Worm (Caenorhabditis elegans) whole organism, L1 larva: ENCODE measurements around the gene B0244.7.

ENCODE experiments used
- C16A3.4 ChIP-seq: fragments of 150-350 bp; optimal IDR thresholded peaks from 2 replicates; lab custom pipeline; 2014; ENCODE audit warnings: missing biosample characterization, missing genetic modification characterization
- F16B12.6 ChIP-seq: fragments of 150-350 bp; optimal IDR thresholded peaks from 2 replicates; lab custom pipeline; 2014; ENCODE audit warnings: missing biosample characterization, missing genetic modification characterization
- Y116A8C.19 ChIP-seq: sonication (generic microtip); optimal IDR thresholded peaks from 2 replicates; lab custom pipeline; 2016; ENCODE audit warnings: missing compliant biosample characterization, missing genetic modification characterization, borderline replicate concordance
- aly-2 ChIP-seq: fragments of 150-350 bp; optimal IDR thresholded peaks from 2 replicates; lab custom pipeline; 2014; ENCODE audit warnings: missing biosample characterization, missing genetic modification characterization
- blmp-1 ChIP-seq: fragments of 150-350 bp; optimal IDR thresholded peaks from 2 replicates; lab custom pipeline; 2014; ENCODE audit warnings: missing biosample characterization, missing genetic modification characterization
- ceh-8 ChIP-seq: fragments of 200-800 bp; sonication (Bioruptor generic); optimal IDR thresholded peaks from 2 replicates; lab custom pipeline; 2018; ENCODE audit warnings: mild to moderate bottlenecking, missing genetic modification characterization, moderate library complexity, missing compliant biosample characterization
- ceh-82 ChIP-seq, 3 experiments: fragments of 150-350 bp in 1 of 3; sonication (generic microtip) in 2 of 3; optimal IDR thresholded peaks; 2 replicates each; lab custom pipeline; 2014 to 2017; ENCODE audit warnings: missing biosample characterization in 3 of 3, missing genetic modification characterization in 3 of 3
- ceh-88 ChIP-seq: fragments of 200-800 bp; sonication (Bioruptor generic); IDR thresholded peaks from 2 replicates; pipeline ENCODE4 v1.3.6; 2022; ENCODE audit warnings: missing genetic modification characterization, missing compliant biosample characterization
- ceh-90 ChIP-seq: sonication (generic microtip); optimal IDR thresholded peaks from 2 replicates; lab custom pipeline; 2016; ENCODE audit warnings: missing genetic modification characterization, missing compliant biosample characterization
- ces-1 ChIP-seq: fragments of 150-350 bp; optimal IDR thresholded peaks from 2 replicates; lab custom pipeline; 2014; ENCODE audit warnings: missing biosample characterization, missing genetic modification reagents, missing genetic modification characterization
- efl-1 ChIP-seq, 4 experiments: fragments of 150-350 bp; optimal IDR thresholded peaks in 3 of 4; peaks in 1 of 4; 1 replicate in 1 of 4; 2 replicates in 3 of 4; lab custom pipeline; 2014; ENCODE audit warnings: missing biosample characterization in 2 of 4, missing genetic modification characterization in 2 of 4, missing genetic modification reagents in 2 of 4
- efl-3 ChIP-seq: fragments of 200-800 bp; sonication (Bioruptor generic); optimal IDR thresholded peaks from 2 replicates; lab custom pipeline; 2018; ENCODE audit warnings: mild to moderate bottlenecking, missing genetic modification characterization, missing compliant biosample characterization
- elt-2 ChIP-seq: sonication (generic microtip); optimal IDR thresholded peaks from 2 replicates; lab custom pipeline; 2016; ENCODE audit warnings: missing genetic modification characterization, mild to moderate bottlenecking, inconsistent platforms, missing compliant biosample characterization, missing genetic modification reagents
- elt-3 ChIP-seq, 6 experiments: fragments of 150-350 bp in 1 of 6; sonication (generic microtip); optimal IDR thresholded peaks; 2 replicates each; lab custom pipeline; 2017 to 2018; ENCODE audit warnings: missing biosample characterization in 6 of 6, missing genetic modification characterization in 6 of 6, inconsistent platforms in 1 of 6
- grh-1 ChIP-seq: fragments of 200-800 bp; sonication (Bioruptor generic); IDR thresholded peaks from 2 replicates; pipeline ENCODE4 v1.3.6; 2022; ENCODE audit warnings: missing genetic modification reagents, missing genetic modification characterization, missing compliant biosample characterization
- hlh-4 ChIP-seq: sonication (generic microtip); optimal IDR thresholded peaks from 2 replicates; lab custom pipeline; 2016; ENCODE audit warnings: mild to moderate bottlenecking, missing genetic modification characterization, missing compliant biosample characterization
- hpl-2 ChIP-seq: fragments of 150-350 bp; optimal IDR thresholded peaks from 2 replicates; lab custom pipeline; 2014; ENCODE audit warnings: missing biosample characterization, missing genetic modification reagents, missing genetic modification characterization
- irx-1 ChIP-seq: sonication (generic microtip); optimal IDR thresholded peaks from 2 replicates; lab custom pipeline; 2016; ENCODE audit warnings: missing genetic modification characterization, missing compliant biosample characterization
- jun-1 ChIP-seq: fragments of 150-350 bp; optimal IDR thresholded peaks from 2 replicates; lab custom pipeline; 2014; ENCODE audit warnings: missing biosample characterization, missing genetic modification reagents, missing genetic modification characterization
- lin-13 ChIP-seq: fragments of 150-350 bp; optimal IDR thresholded peaks from 2 replicates; lab custom pipeline; 2014; ENCODE audit warnings: missing biosample characterization, missing genetic modification reagents, missing genetic modification characterization
- lin-15B ChIP-seq: fragments of 150-350 bp; sonication (generic microtip); optimal IDR thresholded peaks from 3 replicates; lab custom pipeline; 2014; ENCODE audit warnings: missing biosample characterization, missing genetic modification characterization
- lir-3 ChIP-seq: sonication (generic microtip); optimal IDR thresholded peaks from 2 replicates; lab custom pipeline; 2016; ENCODE audit warnings: mild to moderate bottlenecking, missing genetic modification characterization, moderate library complexity, missing compliant biosample characterization; ENCODE audit not compliant: poor library complexity
- lsy-2 ChIP-seq, 2 experiments: fragments of 150-350 bp; optimal IDR thresholded peaks; 2 replicates each; lab custom pipeline; 2014; ENCODE audit warnings: missing biosample characterization in 2 of 2, missing genetic modification characterization in 2 of 2
- mab-9 ChIP-seq: fragments of 200-800 bp; sonication (Bioruptor generic); IDR thresholded peaks from 2 replicates; pipeline ENCODE4 v1.3.6; 2022; ENCODE audit warnings: missing genetic modification reagents, missing genetic modification characterization, missing compliant biosample characterization
- mdl-1 ChIP-seq, 2 experiments: fragments of 150-350 bp; optimal IDR thresholded peaks; 2 replicates each; lab custom pipeline; 2014 to 2017; ENCODE audit warnings: missing biosample characterization in 2 of 2, missing genetic modification characterization in 2 of 2, inconsistent platforms in 1 of 2
- mef-2 ChIP-seq: fragments of 150-350 bp; optimal IDR thresholded peaks from 2 replicates; lab custom pipeline; 2014; ENCODE audit warnings: missing biosample characterization, missing genetic modification characterization
- nhr-11 ChIP-seq: fragments of 150-350 bp; optimal IDR thresholded peaks from 2 replicates; lab custom pipeline; 2014; ENCODE audit warnings: missing biosample characterization, missing genetic modification characterization
- nhr-28 ChIP-seq: fragments of 150-350 bp; optimal IDR thresholded peaks from 2 replicates; lab custom pipeline; 2014; ENCODE audit warnings: missing biosample characterization, missing genetic modification characterization
- nhr-77 ChIP-seq: fragments of 150-350 bp; optimal IDR thresholded peaks from 2 replicates; lab custom pipeline; 2014; ENCODE audit warnings: missing biosample characterization, missing genetic modification characterization
- nhr-85 ChIP-seq: sonication (generic microtip); peaks from one replicate; lab custom pipeline; 2016; ENCODE audit warnings: missing genetic modification characterization, inconsistent platforms, missing compliant biosample characterization
- nhr-90 ChIP-seq: sonication (generic microtip); optimal IDR thresholded peaks from 2 replicates; lab custom pipeline; 2016; ENCODE audit warnings: mild to moderate bottlenecking, missing genetic modification characterization, missing compliant biosample characterization; ENCODE audit not compliant: poor library complexity
- pax-3 ChIP-seq: fragments of 200-800 bp; sonication (Bioruptor generic); optimal IDR thresholded peaks from 2 replicates; lab custom pipeline; 2018; ENCODE audit warnings: mild to moderate bottlenecking, missing genetic modification characterization, moderate library complexity, missing compliant biosample characterization
- pqm-1 ChIP-seq: sonication (generic microtip); optimal IDR thresholded peaks from 3 replicates; lab custom pipeline; 2017; ENCODE audit warnings: missing biosample characterization, missing genetic modification characterization
- skn-1 ChIP-seq: fragments of 150-350 bp; optimal IDR thresholded peaks from 2 replicates; lab custom pipeline; 2014; ENCODE audit warnings: missing biosample characterization, missing genetic modification characterization
- snu-23 ChIP-seq: sonication (generic microtip); optimal IDR thresholded peaks from 2 replicates; lab custom pipeline; 2016; ENCODE audit warnings: missing genetic modification characterization, missing compliant biosample characterization
- swsn-7 ChIP-seq: sonication (generic microtip); optimal IDR thresholded peaks from 2 replicates; lab custom pipeline; 2016; ENCODE audit warnings: missing genetic modification characterization, missing compliant biosample characterization
- tbx-2 ChIP-seq: sonication (generic microtip); optimal IDR thresholded peaks from 2 replicates; lab custom pipeline; 2016; ENCODE audit warnings: missing genetic modification characterization, missing compliant biosample characterization
- unc-30 ChIP-seq: sonication (generic microtip); optimal IDR thresholded peaks from 2 replicates; lab custom pipeline; 2017; ENCODE audit warnings: missing biosample characterization, missing genetic modification characterization
- unc-98 ChIP-seq: fragments of 200-800 bp; sonication (Bioruptor generic); IDR thresholded peaks from 2 replicates; pipeline ENCODE4 v1.3.6; 2022; ENCODE audit warnings: missing genetic modification characterization, missing compliant biosample characterization
- xbp-1 ChIP-seq: sonication (generic microtip); optimal IDR thresholded peaks from 2 replicates; lab custom pipeline; 2016; ENCODE audit warnings: missing genetic modification characterization, missing compliant biosample characterization
- zag-1 ChIP-seq: fragments of 150-350 bp; optimal IDR thresholded peaks from 2 replicates; lab custom pipeline; 2014; ENCODE audit warnings: missing biosample characterization, missing genetic modification characterization
- zip-4 ChIP-seq: fragments of 200-800 bp; sonication (Bioruptor generic); optimal IDR thresholded peaks from 2 replicates; lab custom pipeline; 2018; ENCODE audit warnings: mild to moderate bottlenecking, missing genetic modification characterization, moderate library complexity, missing compliant biosample characterization
- ztf-4 ChIP-seq: fragments of 150-350 bp; optimal IDR thresholded peaks from 2 replicates; lab custom pipeline; 2014; ENCODE audit warnings: missing biosample characterization, missing genetic modification characterization

The B0244.7 gene

DNA sequence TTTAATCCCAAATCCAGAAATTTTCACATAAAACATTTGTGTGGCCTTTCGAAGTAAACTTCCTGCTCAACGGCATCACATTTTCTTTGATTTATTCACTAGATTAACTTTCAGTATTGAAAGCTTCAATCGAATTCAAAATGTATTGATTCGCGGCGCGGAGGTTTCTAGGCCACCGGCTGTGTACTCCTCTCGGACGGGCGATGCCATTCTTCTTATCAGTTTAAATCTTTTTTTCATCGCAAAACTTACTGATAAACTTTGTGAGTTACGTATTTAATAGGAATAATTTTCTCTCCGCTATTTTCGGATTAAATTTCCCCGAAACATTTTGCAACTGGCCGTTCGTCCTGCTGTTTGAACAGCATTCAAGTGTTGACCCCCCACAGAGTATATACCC, 9.4 kb upstream of the B0244.7 start (continued):
- TF ChIP-seq lin-13 (GFP tag; lab: Kevin White, UChicago), result peak; percentile 66
- TF ChIP-seq ztf-4 (tag; lab: Kevin White, UChicago), result peak; percentile 69
- peak; percentile 4 for TF ChIP-seq lin-15B (tag; lab: Kevin White, UChicago)
- peak; percentile 92 for TF ChIP-seq irx-1 (tag; lab: Kevin White, UChicago)
- peak; percentile 52 for TF ChIP-seq skn-1 (tag; lab: Kevin White, UChicago)
- TF ChIP-seq hpl-2 (GFP tag; lab: Kevin White, UChicago), result no peak
- no peak for TF ChIP-seq pqm-1 (tag; lab: Kevin White, UChicago)
- TF ChIP-seq unc-30, result no peak
- peak; percentile 85 for TF ChIP-seq xbp-1 (tag; lab: Kevin White, UChicago)
- peak; percentile 34 for TF ChIP-seq nhr-11 (tag; lab: Kevin White, UChicago)
- TF ChIP-seq jun-1, result peak; percentile 61
- peak; percentile 45 to 66 (median 60) for TF ChIP-seq ceh-82 (tag; optimal IDR thresholded peaks at IDR 0.05; lab: Kevin White, UChicago)
- TF ChIP-seq elt-2, result peak; percentile 96
- peak; percentile 65 for TF ChIP-seq grh-1
- TF ChIP-seq unc-98 (GFP tag; lab: Robert Waterston, UW), result no peak; the same call in 1 of the 2 replicates
- TF ChIP-seq C16A3.4, result peak; percentile 45
- TF ChIP-seq snu-23 (GFP tag; lab: Kevin White, UChicago), result peak; percentile 83
- peak; percentile 37 for TF ChIP-seq efl-3 (GFP tag; lab: Kevin White, UChicago)
- TF ChIP-seq zip-4 (GFP tag; lab: Kevin White, UChicago), result peak; percentile 51
- peak; percentile 87 for TF ChIP-seq tbx-2 (tag; lab: Kevin White, UChicago)
- TF ChIP-seq elt-3 (tag; optimal IDR thresholded peaks at IDR 0.05; lab: Kevin White, UChicago), result peak in 3 of 6 experiments; percentile 5 to 68 (median 33)

DNA sequence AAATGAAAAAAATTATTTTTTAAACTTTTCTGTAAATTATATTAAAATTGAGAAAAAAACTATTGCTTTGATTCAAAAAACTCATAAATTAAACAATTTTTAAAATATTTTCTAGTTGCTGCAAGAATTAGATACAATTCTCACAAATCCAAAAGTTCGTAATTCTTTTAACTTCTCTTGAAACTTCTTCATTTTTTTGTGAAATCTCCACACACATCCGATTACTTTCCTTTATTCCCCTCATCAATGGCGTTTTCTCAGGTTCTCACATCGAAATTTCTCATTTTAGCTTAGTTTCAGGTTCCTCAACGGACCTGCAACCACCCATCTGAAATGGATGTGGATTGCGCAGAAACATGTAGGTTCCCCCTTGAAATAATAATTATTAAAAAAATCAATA, 8.8 kb upstream of the B0244.7 start, which contains the start of gene wrm-1:
TSS of gene wrm-1 (plus strand) at position 301 of the 400 bp plus-strand sequence.
- TF ChIP-seq zip-4 (GFP tag; lab: Kevin White, UChicago), result no peak
- no peak for TF ChIP-seq nhr-90 (tag; lab: Kevin White, UChicago)
- TF ChIP-seq mab-9, result no peak
- TF ChIP-seq mdl-1 (tag; optimal IDR thresholded peaks at IDR 0.05; lab: Kevin White, UChicago), result no peak
- no peak for TF ChIP-seq snu-23 (GFP tag; lab: Kevin White, UChicago)
- TF ChIP-seq zag-1 (tag; lab: Kevin White, UChicago), result no peak
- no peak for TF ChIP-seq elt-3 (tag; optimal IDR thresholded peaks at IDR 0.05; lab: Kevin White, UChicago)
- TF ChIP-seq blmp-1 (tag; lab: Kevin White, UChicago), result no peak
- TF ChIP-seq xbp-1 (tag; lab: Kevin White, UChicago), result no peak
- TF ChIP-seq efl-1 (optimal IDR thresholded peaks at IDR 0.05; lab: Kevin White, UChicago), result no peak
- no peak for TF ChIP-seq efl-1 (GFP tag; optimal IDR thresholded peaks at IDR 0.05 in 1 of 2; lab: Kevin White, UChicago)
- TF ChIP-seq mef-2, result no peak
- TF ChIP-seq nhr-28 (tag; lab: Kevin White, UChicago), result no peak
- TF ChIP-seq ceh-88 (GFP tag; lab: Robert Waterston, UW), result no peak
- TF ChIP-seq ceh-8, result no peak
- TF ChIP-seq F16B12.6 (tag; lab: Kevin White, UChicago), result no peak
- TF ChIP-seq hlh-4 (tag; lab: Kevin White, UChicago), result no peak
- TF ChIP-seq nhr-85 (tag; lab: Kevin White, UChicago), result no peak

DNA sequence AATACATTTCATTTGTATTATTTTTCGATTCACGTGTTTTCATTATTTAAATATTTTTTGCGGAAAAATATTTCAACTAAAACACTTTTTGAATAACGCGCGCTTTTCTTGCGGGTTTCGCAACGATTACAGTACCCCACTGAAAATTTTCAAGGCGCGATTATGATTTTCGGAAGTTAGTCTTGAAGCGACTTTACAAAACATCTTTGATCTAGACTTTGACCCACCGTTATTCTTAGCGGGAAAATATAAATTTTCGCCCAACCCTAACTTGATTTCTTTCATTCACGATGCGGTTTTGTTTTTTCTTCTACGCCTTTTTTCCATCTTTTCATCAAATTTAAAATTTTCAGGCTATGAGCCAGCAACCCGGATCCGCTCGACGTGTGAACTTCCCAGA, 3.5 kb upstream of the B0244.7 start, which contains the start of gene egg-1:
TSS of gene egg-1 (plus strand) at position 354 of the 400 bp plus-strand sequence.
- no peak for TF ChIP-seq mdl-1 (tag; optimal IDR thresholded peaks at IDR 0.05; lab: Kevin White, UChicago)
- TF ChIP-seq zip-4 (GFP tag; lab: Kevin White, UChicago), result no peak
- TF ChIP-seq nhr-77 (tag; lab: Kevin White, UChicago), result no peak
- no peak for TF ChIP-seq pax-3 (tag; lab: Kevin White, UChicago)
- no peak for TF ChIP-seq ceh-82 (tag; optimal IDR thresholded peaks at IDR 0.05; lab: Kevin White, UChicago)
- TF ChIP-seq Y116A8C.19 (tag; lab: Kevin White, UChicago), result no peak
- TF ChIP-seq lsy-2 (tag; optimal IDR thresholded peaks at IDR 0.05; lab: Kevin White, UChicago), result no peak
- TF ChIP-seq zag-1 (tag; lab: Kevin White, UChicago), result no peak
- no peak for TF ChIP-seq ceh-90 (tag; lab: Kevin White, UChicago)
- TF ChIP-seq ces-1 (GFP tag; lab: Kevin White, UChicago), result no peak
- TF ChIP-seq lir-3, result no peak
- no peak for TF ChIP-seq aly-2 (tag; lab: Kevin White, UChicago)
- no peak for TF ChIP-seq swsn-7 (tag; lab: Kevin White, UChicago)
